Fruit fly (Drosophila melanogaster): Measurements from ENCODE around the gene nocte.
A peak's percentile ranks its signal among the peaks of the same experiment; 100 is the strongest.

The nocte gene

DNA sequence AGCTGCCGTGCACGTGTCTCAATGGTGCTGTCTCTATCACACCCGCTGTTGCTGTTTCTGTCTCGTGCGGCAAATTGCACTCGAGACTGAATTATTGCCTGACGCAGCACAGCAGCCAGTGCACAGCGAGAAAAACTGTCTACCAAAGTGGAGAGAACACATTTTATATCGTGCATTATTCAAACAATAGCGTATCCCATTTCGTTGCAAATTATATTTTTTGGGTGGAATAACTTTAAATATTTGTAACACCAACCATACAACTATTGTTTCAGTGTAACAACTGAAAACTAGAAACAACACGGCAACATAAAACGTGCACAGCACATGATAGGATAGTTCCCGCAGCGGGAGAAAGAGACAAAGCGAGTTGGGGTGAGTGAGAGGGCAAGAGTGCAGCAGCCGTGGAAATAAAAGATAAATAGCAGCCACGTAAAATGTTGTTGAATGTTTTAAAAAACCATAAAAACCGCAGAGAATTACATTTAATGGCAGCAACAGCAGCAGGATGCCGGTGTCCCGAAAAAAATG lies 40.9 kb upstream of the nocte start (continued):
- peak; percentile 28; the same call in 1 of the 2 replicates for TF ChIP-seq ssp (GFP tag; IDR thresholded peaks at IDR 0.05)
- no peak for TF ChIP-seq tio (GFP tag; optimal IDR thresholded peaks at IDR 0.05)
- peak; percentile 17 for TF ChIP-seq jing (GFP tag; optimal IDR thresholded peaks at IDR 0.05)
- TF ChIP-seq ttk (GFP tag; IDR thresholded peaks at IDR 0.05): peak; percentile 46; the same call in 1 of the 2 replicates
- TF ChIP-seq en (GFP tag; optimal IDR thresholded peaks at IDR 0.05): peak; percentile 52
- TF ChIP-seq CG17328 (GFP tag; IDR thresholded peaks at IDR 0.05): peak; percentile 73
- no peak for TF ChIP-seq hbn (GFP tag; IDR thresholded peaks at IDR 0.05; ENCODE audit: partially characterized antibody)
- TF ChIP-seq Camta (GFP tag; optimal IDR thresholded peaks at IDR 0.05): peak; percentile 49
- TF ChIP-seq CG10431 (GFP tag; optimal IDR thresholded peaks at IDR 0.05): no peak
- peak; percentile 12 for TF ChIP-seq CG13775 (GFP tag; optimal IDR thresholded peaks at IDR 0.05)
- TF ChIP-seq Scr (GFP tag; IDR thresholded peaks at IDR 0.05; ENCODE audit: partially characterized antibody): no peak
- no peak for TF ChIP-seq CG32772 (GFP tag; IDR thresholded peaks at IDR 0.05)
- no peak for TF ChIP-seq CG2120 (GFP tag; optimal IDR thresholded peaks at IDR 0.05)
- TF ChIP-seq sug (tag; optimal IDR thresholded peaks at IDR 0.05): no peak
- TF ChIP-seq CG18262 (tag; optimal IDR thresholded peaks at IDR 0.05): peak; percentile 84
- TF ChIP-seq psq (GFP tag; optimal IDR thresholded peaks at IDR 0.05): no peak
- no peak for TF ChIP-seq TFAM (GFP tag; optimal IDR thresholded peaks at IDR 0.05)
- no peak for TF ChIP-seq bbx (GFP tag; IDR thresholded peaks at IDR 0.05; ENCODE audit: partially characterized antibody)
- TF ChIP-seq NC2β (GFP tag; optimal IDR thresholded peaks at IDR 0.05): peak; percentile 48
- no peak for TF ChIP-seq gro (GFP tag; optimal IDR thresholded peaks at IDR 0.05)
- no peak for TF ChIP-seq zen2 (GFP tag; IDR thresholded peaks at IDR 0.05; ENCODE audit: partially characterized antibody)
- no peak for TF ChIP-seq CG12299 (tag; optimal IDR thresholded peaks at IDR 0.05)
- TF ChIP-seq CG11398 (GFP tag; optimal IDR thresholded peaks at IDR 0.05): no peak
- TF ChIP-seq CG30020 (tag; optimal IDR thresholded peaks at IDR 0.05): peak; percentile 5
- no peak for TF ChIP-seq CG4854 (GFP tag; optimal IDR thresholded peaks at IDR 0.05)
- TF ChIP-seq CG4328 (GFP tag; optimal IDR thresholded peaks at IDR 0.05): no peak
- no peak for TF ChIP-seq CG6175 (GFP tag; IDR thresholded peaks at IDR 0.05)
- TF ChIP-seq crol (GFP tag; IDR thresholded peaks at IDR 0.05): no peak
- no peak for TF ChIP-seq CG2889 (GFP tag; IDR thresholded peaks at IDR 0.05)
- TF ChIP-seq ind (GFP tag; optimal IDR thresholded peaks at IDR 0.05): no peak
- TF ChIP-seq fu2 (GFP tag; optimal IDR thresholded peaks at IDR 0.05): no peak
- TF ChIP-seq ATbp (GFP tag; optimal IDR thresholded peaks at IDR 0.05): peak; percentile 4
- no peak for TF ChIP-seq h (optimal IDR thresholded peaks at IDR 0.05)
- no peak for TF ChIP-seq sr (GFP tag; IDR thresholded peaks at IDR 0.05)
- TF ChIP-seq Asciz (GFP tag; optimal IDR thresholded peaks at IDR 0.05): peak; percentile 46
- TF ChIP-seq Atf-2 (GFP tag; optimal IDR thresholded peaks at IDR 0.05): peak; percentile 25
- no peak for TF ChIP-seq bowl (GFP tag; IDR thresholded peaks at IDR 0.05)
- no peak for TF ChIP-seq Ravus (GFP tag; IDR thresholded peaks at IDR 0.05)
- TF ChIP-seq CG2116 (GFP tag; optimal IDR thresholded peaks at IDR 0.05): no peak
- TF ChIP-seq CG32532 (GFP tag; IDR thresholded peaks at IDR 0.05): no peak
- TF ChIP-seq CG15269 (tag; optimal IDR thresholded peaks at IDR 0.05): no peak
- no peak for TF ChIP-seq HmgD (GFP tag; optimal IDR thresholded peaks at IDR 0.05)
- peak; percentile 21 for TF ChIP-seq Usf (GFP tag; optimal IDR thresholded peaks at IDR 0.05)
- no peak for TF ChIP-seq ap (GFP tag; IDR thresholded peaks at IDR 0.05)
- TF ChIP-seq CG4707 (GFP tag; optimal IDR thresholded peaks at IDR 0.05): no peak
- peak; percentile 74 for TF ChIP-seq CG10959 (GFP tag; IDR thresholded peaks at IDR 0.05)
- TF ChIP-seq CG12744 (GFP tag; optimal IDR thresholded peaks at IDR 0.05): no peak
- peak; percentile 14 for TF ChIP-seq CG16863 (GFP tag; optimal IDR thresholded peaks at IDR 0.05)
- no peak for TF ChIP-seq ato (GFP tag; IDR thresholded peaks at IDR 0.05; ENCODE audit: partially characterized antibody)
- no peak for TF ChIP-seq CG16779 (GFP tag; IDR thresholded peaks at IDR 0.05)
- no peak for TF ChIP-seq CG7372 (GFP tag; IDR thresholded peaks at IDR 0.05)
- no peak for TF ChIP-seq mld (GFP tag; IDR thresholded peaks at IDR 0.05; ENCODE audit: partially characterized antibody)
